Fruit fly (Drosophila melanogaster): ENCODE data around the gene CG9281.
A peak's percentile ranks its signal among the peaks of the same experiment; 100 is the strongest.

The CG9281 gene

DNA sequence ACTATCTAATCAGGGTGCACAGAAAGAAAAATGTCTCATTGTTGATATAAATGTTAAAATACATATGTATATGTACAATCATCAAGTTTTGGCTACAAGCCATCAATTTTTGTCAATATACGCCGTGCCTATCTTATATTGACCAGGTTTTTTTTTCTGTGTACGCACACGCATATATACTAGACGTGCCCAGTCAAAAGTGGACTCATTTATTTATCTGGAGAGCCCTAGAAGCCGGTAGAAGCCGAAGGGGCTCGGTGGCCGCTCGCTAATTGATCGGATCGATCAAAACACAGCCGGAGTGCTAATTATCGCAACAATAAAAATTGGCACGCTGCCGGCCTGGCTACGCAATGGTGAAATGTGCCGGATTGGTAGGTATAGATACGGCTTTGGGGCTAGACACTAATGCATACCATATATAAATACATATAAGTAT lies 30.0 kb upstream of the CG9281 start (continued):
- TF ChIP-seq CG10274 (GFP tag; optimal IDR thresholded peaks at IDR 0.05) (peak; percentile 36), tll (GFP tag; optimal IDR thresholded peaks at IDR 0.05) (no peak), HLH3B (GFP tag; IDR thresholded peaks at IDR 0.05) (peak; percentile 68), sug (tag; optimal IDR thresholded peaks at IDR 0.05) (peak; percentile 54), CHES-1-like (GFP tag; optimal IDR thresholded peaks at IDR 0.05) (peak; percentile 50), odd (GFP tag; optimal IDR thresholded peaks at IDR 0.05) (peak; percentile 62), gcm2 (GFP tag; optimal IDR thresholded peaks at IDR 0.05) (peak; percentile 45), ase (GFP tag; IDR thresholded peaks at IDR 0.05) (peak; percentile 65; the same call in 1 of the 3 replicates), CG7963 (GFP tag; IDR thresholded peaks at IDR 0.05; ENCODE audit: partially characterized antibody) (no peak), sima (GFP tag; optimal IDR thresholded peaks at IDR 0.05) (no peak), Mrtf (GFP tag; IDR thresholded peaks at IDR 0.05) (peak; percentile 61; the same call in 1 of the 3 replicates), vnd (GFP tag; IDR thresholded peaks at IDR 0.05; ENCODE audit: partially characterized antibody) (no peak), CG31365 (tag; optimal IDR thresholded peaks at IDR 0.05) (peak; percentile 52), dmrt99B (tag; optimal IDR thresholded peaks at IDR 0.05) (peak; percentile 71), sob (GFP tag; IDR thresholded peaks at IDR 0.05) (peak; percentile 87), Lhr (GFP tag; optimal IDR thresholded peaks at IDR 0.05) (no peak), sd (tag; optimal IDR thresholded peaks at IDR 0.05) (peak; percentile 56), so (GFP tag; IDR thresholded peaks at IDR 0.05) (0 out of 3 replicates have a peak, but pooled peaks have one; percentile 31), CG1603 (tag; optimal IDR thresholded peaks at IDR 0.05) (peak; percentile 56), yki (optimal IDR thresholded peaks at IDR 0.05) (no peak), CG5953 (GFP tag; IDR thresholded peaks at IDR 0.05) (no peak), Usf (GFP tag; optimal IDR thresholded peaks at IDR 0.05) (no peak), scrt (GFP tag; optimal IDR thresholded peaks at IDR 0.05) (peak; percentile 74), CG17361 (GFP tag; IDR thresholded peaks at IDR 0.05) (peak; percentile 59), MBD-R2 (GFP tag; IDR thresholded peaks at IDR 0.05) (peak; percentile 60; the same call in 1 of the 2 replicates), Hr39 (optimal IDR thresholded peaks at IDR 0.05) (no peak), MESR4 (GFP tag; optimal IDR thresholded peaks at IDR 0.05) (no peak), Elba2 (GFP tag; optimal IDR thresholded peaks at IDR 0.05) (no peak), CG14710 (tag; optimal IDR thresholded peaks at IDR 0.05) (peak; percentile 3), bbx (GFP tag; IDR thresholded peaks at IDR 0.05; ENCODE audit: partially characterized antibody) (no peak), CG12299 (tag; optimal IDR thresholded peaks at IDR 0.05) (peak; percentile 32), sna (GFP tag; IDR thresholded peaks at IDR 0.05; ENCODE audit: partially characterized antibody) (no peak), CG12744 (GFP tag; optimal IDR thresholded peaks at IDR 0.05) (peak; percentile 51), CG12104 (GFP tag; optimal IDR thresholded peaks at IDR 0.05) (no peak), HLH4C (GFP tag; IDR thresholded peaks at IDR 0.05; ENCODE audit: partially characterized antibody) (no peak), CG9437 (GFP tag; optimal IDR thresholded peaks at IDR 0.05) (no peak), CG11085 (GFP tag; IDR thresholded peaks at IDR 0.05) (peak; percentile 74), CG1602 (GFP tag; optimal IDR thresholded peaks at IDR 0.05) (peak; percentile 59), hkb (optimal IDR thresholded peaks at IDR 0.05) (no peak), hkb (GFP tag; IDR thresholded peaks at IDR 0.05) (peak; percentile 82), CG12659 (GFP tag; optimal IDR thresholded peaks at IDR 0.05) (peak; percentile 78), ewg (GFP tag; optimal IDR thresholded peaks at IDR 0.05) (peak; percentile 33), CG4730 (GFP tag; IDR thresholded peaks at IDR 0.05) (peak; percentile 53; the same call in 1 of the 2 replicates), CG16815 (GFP tag; optimal IDR thresholded peaks at IDR 0.05) (peak; percentile 48), CG2202 (tag; optimal IDR thresholded peaks at IDR 0.05) (no peak), hbn (GFP tag; IDR thresholded peaks at IDR 0.05; ENCODE audit: partially characterized antibody) (no peak), CG10321 (GFP tag; IDR thresholded peaks at IDR 0.05) (0 out of 2 replicates have a peak, but pooled peaks have one; percentile 29), Oaz (GFP tag; IDR thresholded peaks at IDR 0.05) (peak; percentile 58), croc (GFP tag; conservative IDR thresholded peaks at IDR 0.05) (no peak; the same call in 2 of the 3 replicates), Drgx (GFP tag; IDR thresholded peaks at IDR 0.05) (peak; percentile 46), CG7745 (tag; optimal IDR thresholded peaks at IDR 0.05) (no peak)

All from whole organism, embryonic.